Fruit fly (Drosophila melanogaster) whole organism, pupa: Measurements from ENCODE around the gene clumsy.

Source experiments
- CG12605 ChIP-seq: fragments of 200-800 bp; sonication (Bioruptor generic); IDR thresholded peaks from 2 replicates; pipeline ENCODE4 v1.3.6; 2022; ENCODE audit warnings: missing biosample characterization, missing genetic modification characterization
- EcR ChIP-seq: fragments of 200-800 bp; sonication (Bioruptor generic); optimal IDR thresholded peaks from 3 replicates; lab custom pipeline; 2019; ENCODE audit warnings: missing biosample characterization, missing genetic modification characterization, mild to moderate bottlenecking, moderate library complexity, missing genetic modification reagents

DNA sequence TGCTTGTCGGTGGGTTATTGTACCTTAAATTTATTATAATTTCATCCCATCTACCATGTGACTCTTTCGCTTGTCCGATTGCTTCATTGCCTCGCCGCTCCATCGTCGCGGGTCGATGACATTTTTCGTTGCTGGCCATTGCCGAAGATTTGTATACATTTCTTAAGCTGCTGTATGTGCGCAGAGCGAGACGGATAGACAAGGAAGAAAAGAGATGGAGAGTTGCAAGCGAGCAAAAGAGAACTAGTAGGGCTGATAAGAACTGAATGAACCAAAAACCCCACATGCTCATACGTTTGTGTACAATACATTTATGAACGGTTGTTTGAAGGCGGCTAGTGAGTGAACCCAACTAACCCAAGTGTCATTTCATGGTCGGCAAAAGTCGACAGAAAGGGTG lies 45.5 kb downstream of the clumsy start:
- TF ChIP-seq EcR = peak; percentile 82
- no peak for TF ChIP-seq CG12605 (GFP tag; lab: Robert Waterston, UW)
